Worm (Caenorhabditis elegans) whole organism, L4 larva: ENCODE results near the gene rps-22.
A peak's percentile ranks its signal among the peaks of the same experiment; 100 is the strongest.

Experiments
- D1046.2 ChIP-seq: fragments of 200-800 bp; sonication (Bioruptor generic); IDR thresholded peaks from 2 replicates; pipeline ENCODE4 v1.3.6; 2022; ENCODE audit warnings: missing genetic modification characterization, missing compliant biosample characterization
- F37D6.2 ChIP-seq: sonication (generic microtip); optimal IDR thresholded peaks from 2 replicates; lab custom pipeline; 2016; ENCODE audit warnings: mild to moderate bottlenecking, missing genetic modification characterization, missing compliant biosample characterization
- F44E2.7 ChIP-seq: fragments of 200-800 bp; sonication (Bioruptor generic); IDR thresholded peaks from 2 replicates; pipeline ENCODE4 v2.1.2; 2022; ENCODE audit warnings: missing genetic modification characterization, missing compliant biosample characterization
- R02D3.7 ChIP-seq: fragments of 150-350 bp; sonication (generic microtip); optimal IDR thresholded peaks from 3 replicates; lab custom pipeline; 2014; ENCODE audit warnings: missing biosample characterization, missing genetic modification characterization
- T26A8.4 ChIP-seq: fragments of 200-800 bp; sonication (Bioruptor generic); IDR thresholded peaks from 2 replicates; pipeline ENCODE4 v1.3.6; 2022; ENCODE audit warnings: missing genetic modification characterization, missing compliant biosample characterization
- aha-1 ChIP-seq: fragments of 150-350 bp; peaks from one replicate; lab custom pipeline; 2014; ENCODE audit warnings: missing biosample characterization, missing genetic modification characterization
- ama-1 ChIP-seq: fragments of 150-350 bp; optimal IDR thresholded peaks from 2 replicates; lab custom pipeline; 2014; ENCODE audit warnings: inconsistent platforms, mixed read lengths
- arid-1 ChIP-seq: fragments of 200-800 bp; sonication (Bioruptor generic); conservative IDR thresholded peaks from 2 replicates; pipeline ENCODE4 v1.3.6; 2022; ENCODE audit warnings: missing genetic modification reagents, missing genetic modification characterization, missing compliant biosample characterization
- ceh-62 ChIP-seq: sonication (generic microtip); optimal IDR thresholded peaks from 2 replicates; lab custom pipeline; 2017; ENCODE audit warnings: missing biosample characterization, missing genetic modification characterization
- ceh-82 ChIP-seq: sonication (generic microtip); optimal IDR thresholded peaks from 2 replicates; lab custom pipeline; 2017; ENCODE audit warnings: missing biosample characterization, missing genetic modification characterization
- daf-16 ChIP-seq, 3 experiments: sonication (generic microtip); optimal IDR thresholded peaks; 2 replicates each; lab custom pipeline; 2016 to 2017; ENCODE audit warnings: missing genetic modification characterization in 3 of 3, missing genetic modification reagents in 3 of 3, mild to moderate bottlenecking in 2 of 3, missing compliant biosample characterization in 2 of 3, missing biosample characterization in 1 of 3, moderate library complexity in 1 of 3
- dpl-1 ChIP-seq: fragments of 150-350 bp; optimal IDR thresholded peaks from 2 replicates; lab custom pipeline; 2014; ENCODE audit warnings: missing biosample characterization, missing genetic modification reagents, missing genetic modification characterization
- egl-43 ChIP-seq: fragments of 200-800 bp; sonication (Bioruptor generic); IDR thresholded peaks from 2 replicates; pipeline ENCODE4 v1.3.6; 2022; ENCODE audit warnings: missing genetic modification reagents, missing genetic modification characterization, missing compliant biosample characterization
- fos-1 ChIP-seq: fragments of 150-350 bp; optimal IDR thresholded peaks from 2 replicates; lab custom pipeline; 2014; ENCODE audit warnings: missing biosample characterization, missing genetic modification characterization
- hlh-30 ChIP-seq: sonication (generic microtip); optimal IDR thresholded peaks from 2 replicates; lab custom pipeline; 2017; ENCODE audit warnings: antibody characterized with exemption, mild to moderate bottlenecking, missing genetic modification characterization, missing compliant biosample characterization; ENCODE audit not compliant: insufficient read depth
- lim-7 ChIP-seq: fragments of 200-800 bp; sonication (Bioruptor generic); IDR thresholded peaks from 2 replicates; pipeline ENCODE4 v1.3.6; 2022; ENCODE audit warnings: missing genetic modification characterization, missing compliant biosample characterization
- lin-13 ChIP-seq: fragments of 150-350 bp; optimal IDR thresholded peaks from 2 replicates; lab custom pipeline; 2014; ENCODE audit warnings: missing biosample characterization, missing genetic modification reagents, missing genetic modification characterization
- lin-15B ChIP-seq: fragments of 150-350 bp; sonication (generic microtip); optimal IDR thresholded peaks from 3 replicates; lab custom pipeline; 2014; ENCODE audit warnings: missing biosample characterization, missing genetic modification characterization
- lir-3 ChIP-seq: sonication (generic microtip); optimal IDR thresholded peaks from 2 replicates; lab custom pipeline; 2016; ENCODE audit warnings: mild to moderate bottlenecking, missing genetic modification characterization, missing compliant biosample characterization
- lsy-2 ChIP-seq, 2 experiments: fragments of 150-350 bp in 1 of 2; sonication (generic microtip) in 1 of 2; optimal IDR thresholded peaks; 2 replicates each; lab custom pipeline; 2014 to 2017; ENCODE audit warnings: missing biosample characterization in 2 of 2, missing genetic modification characterization in 2 of 2
- madf-5 ChIP-seq, 2 experiments: fragments of 200-800 bp; sonication (Bioruptor generic); IDR thresholded peaks; 2 replicates each; pipeline ENCODE4 v1.3.6; 2022; ENCODE audit warnings: missing compliant biosample characterization in 2 of 2, missing genetic modification characterization in 2 of 2
- mep-1 ChIP-seq: fragments of 150-350 bp; sonication (generic microtip); optimal IDR thresholded peaks from 3 replicates; lab custom pipeline; 2014; ENCODE audit warnings: missing biosample characterization, missing genetic modification characterization
- mxl-3 ChIP-seq: fragments of 200-800 bp; sonication (Bioruptor generic); optimal IDR thresholded peaks from 2 replicates; lab custom pipeline; 2018; ENCODE audit warnings: mild to moderate bottlenecking, missing genetic modification characterization, missing compliant biosample characterization
- nhr-11 ChIP-seq: fragments of 150-350 bp; optimal IDR thresholded peaks from 2 replicates; lab custom pipeline; 2014; ENCODE audit warnings: missing biosample characterization, missing genetic modification characterization
- nhr-48 ChIP-seq: sonication (generic microtip); optimal IDR thresholded peaks from 2 replicates; lab custom pipeline; 2016; ENCODE audit warnings: mild to moderate bottlenecking, missing genetic modification characterization, missing compliant biosample characterization
- nhr-6 ChIP-seq: fragments of 150-350 bp; optimal IDR thresholded peaks from 2 replicates; lab custom pipeline; 2014; ENCODE audit warnings: missing biosample characterization, missing genetic modification characterization
- php-3 ChIP-seq: fragments of 200-800 bp; sonication (Bioruptor generic); IDR thresholded peaks from 2 replicates; pipeline ENCODE4 v1.3.6; 2022; ENCODE audit warnings: missing genetic modification reagents, missing genetic modification characterization, missing compliant biosample characterization
- pqm-1 ChIP-seq: sonication (generic microtip); optimal IDR thresholded peaks from 2 replicates; lab custom pipeline; 2017; ENCODE audit warnings: missing biosample characterization, missing genetic modification characterization
- rbr-2 ChIP-seq: sonication (generic microtip); optimal IDR thresholded peaks from 2 replicates; lab custom pipeline; 2016; ENCODE audit warnings: missing genotype, missing genetic modification characterization, missing compliant biosample characterization
- sdz-12 ChIP-seq: fragments of 200-800 bp; sonication (Bioruptor generic); optimal IDR thresholded peaks from 2 replicates; lab custom pipeline; 2018; ENCODE audit warnings: mild to moderate bottlenecking, missing genetic modification characterization, missing compliant biosample characterization
- set-16 ChIP-seq: fragments of 200-800 bp; sonication (Bioruptor generic); IDR thresholded peaks from 2 replicates; pipeline ENCODE4 v1.3.6; 2022; ENCODE audit warnings: missing genetic modification reagents, missing genetic modification characterization, missing compliant biosample characterization
- skn-1 ChIP-seq: fragments of 150-350 bp; optimal IDR thresholded peaks from 2 replicates; lab custom pipeline; 2014; ENCODE audit warnings: missing biosample characterization, missing genetic modification characterization
- spr-3 ChIP-seq: fragments of 200-800 bp; sonication (Bioruptor generic); optimal IDR thresholded peaks from 2 replicates; lab custom pipeline; 2018; ENCODE audit warnings: mild to moderate bottlenecking, missing genetic modification characterization, missing compliant biosample characterization
- zfp-2 ChIP-seq: sonication (generic microtip); optimal IDR thresholded peaks from 2 replicates; lab custom pipeline; 2016; ENCODE audit warnings: mild to moderate bottlenecking, missing genetic modification characterization, missing compliant biosample characterization
- zfp-3 ChIP-seq: fragments of 200-800 bp; sonication (Bioruptor generic); conservative IDR thresholded peaks from 2 replicates; pipeline ENCODE4 v1.3.6; 2022; ENCODE audit warnings: missing genetic modification reagents, missing genetic modification characterization, missing compliant biosample characterization
- ztf-7 ChIP-seq: fragments of 150-350 bp; optimal IDR thresholded peaks from 2 replicates; lab custom pipeline; 2014; ENCODE audit warnings: missing biosample characterization, missing genetic modification characterization

Gene rps-22

DNA sequence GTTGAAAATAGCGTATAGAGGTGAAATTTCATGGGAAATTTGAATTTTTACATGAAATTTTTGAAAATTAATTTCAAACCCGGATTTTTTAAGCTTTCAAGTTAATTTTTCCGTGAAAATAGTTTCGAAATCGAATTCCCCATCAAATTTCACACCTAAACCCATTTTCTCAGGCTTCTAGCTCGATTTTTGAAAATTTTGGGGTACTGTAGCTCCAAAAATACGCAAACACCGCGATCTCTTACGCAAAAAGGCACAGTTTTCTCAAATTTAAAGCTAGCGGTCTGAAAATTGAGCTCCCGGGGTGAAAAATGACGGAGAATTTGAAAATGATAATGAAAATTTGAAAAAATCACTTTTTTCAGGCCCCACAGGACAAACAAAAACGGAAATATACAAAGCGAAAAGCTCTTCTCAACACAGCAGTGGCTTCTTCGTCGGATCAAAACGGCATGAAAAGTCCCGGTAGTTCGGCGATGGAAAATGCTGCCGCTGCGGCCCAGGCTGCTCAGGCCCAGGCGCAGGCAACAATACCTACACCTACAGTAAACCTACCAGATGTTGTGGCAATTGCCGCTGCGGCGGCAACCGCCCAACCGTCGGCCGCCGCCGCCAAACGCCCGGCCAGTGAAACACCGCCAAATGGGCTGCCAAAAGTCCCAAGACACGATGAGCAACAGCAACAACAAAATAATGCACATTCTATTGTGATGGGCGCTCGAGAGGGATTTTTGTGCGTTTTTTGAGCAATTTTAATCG is 21.4 kb upstream of the rps-22 start:
- TF ChIP-seq rbr-2 (tag; lab: Kevin White, UChicago) (no peak), T26A8.4 (GFP tag; lab: Robert Waterston, UW) (no peak), set-16 (peak; percentile 75), zfp-3 (GFP tag; lab: Robert Waterston, UW) (no peak), spr-3 (GFP tag; lab: Kevin White, UChicago) (no peak), ceh-82 (tag; lab: Kevin White, UChicago) (no peak), aha-1 (peak; percentile 17), lsy-2 (tag; optimal IDR thresholded peaks at IDR 0.05; lab: Kevin White, UChicago) (peak in 1 of 2 experiments; percentile 36), daf-16 (GFP tag; optimal IDR thresholded peaks at IDR 0.05; lab: Kevin White, UChicago) (no peak), daf-16 (tag; optimal IDR thresholded peaks at IDR 0.05; lab: Kevin White, UChicago) (no peak), arid-1 (GFP tag; lab: Robert Waterston, UW) (no peak), lin-15B (tag; lab: Kevin White, UChicago) (no peak), lim-7 (GFP tag; lab: Robert Waterston, UW) (no peak), lir-3 (tag; lab: Kevin White, UChicago) (no peak), D1046.2 (no peak), nhr-11 (no peak), lin-13 (GFP tag; lab: Kevin White, UChicago) (no peak)

DNA sequence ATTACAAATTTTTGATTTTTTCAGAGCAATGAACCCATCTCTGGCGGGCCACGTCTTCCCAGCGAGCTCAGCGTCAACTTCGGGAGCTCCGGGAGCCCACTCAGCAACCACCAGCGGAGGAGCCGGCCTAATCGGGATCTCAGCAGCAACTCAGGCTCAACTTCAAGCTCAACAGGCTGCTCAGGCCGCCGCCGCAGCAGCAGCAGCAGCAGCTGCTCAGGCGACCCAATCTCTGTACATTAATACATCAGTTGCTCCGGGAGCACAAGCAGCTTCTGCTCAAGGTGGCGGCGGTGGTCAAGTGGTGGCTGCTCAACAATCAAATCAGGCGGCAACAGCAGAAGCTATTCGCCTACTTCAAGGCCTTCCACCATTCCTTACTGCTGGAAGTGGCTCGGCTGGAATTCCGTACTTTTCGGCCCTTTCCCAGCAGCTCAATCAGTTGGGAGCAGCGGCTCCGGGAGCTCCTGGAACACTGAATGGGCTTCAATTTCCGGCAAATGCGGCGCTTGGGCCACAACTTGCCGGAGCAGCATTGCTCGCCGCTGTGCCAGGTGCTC is 19.5 kb upstream of the rps-22 start:
- TF ChIP-seq pqm-1 (tag; lab: Kevin White, UChicago) (no peak), aha-1 (peak; percentile 89), lim-7 (GFP tag; lab: Robert Waterston, UW) (0 out of 2 replicates have a peak, but pooled peaks have one; percentile 34), ama-1 (lab: Kevin White, UChicago) (no peak), F37D6.2 (tag; lab: Kevin White, UChicago) (no peak), hlh-30 (tag; lab: Kevin White, UChicago) (no peak), lin-15B (tag; lab: Kevin White, UChicago) (no peak), mxl-3 (no peak), ceh-62 (tag; lab: Kevin White, UChicago) (no peak), F44E2.7 (GFP tag; lab: Robert Waterston, UW) (no peak), madf-5 (GFP tag; IDR thresholded peaks at IDR 0.05; lab: Robert Waterston, UW) (no peak), nhr-6 (tag; lab: Kevin White, UChicago) (no peak), php-3 (GFP tag; lab: Robert Waterston, UW) (no peak), fos-1 (tag; lab: Kevin White, UChicago) (no peak), mep-1 (tag; lab: Kevin White, UChicago) (no peak), ztf-7 (tag; lab: Kevin White, UChicago) (no peak), sdz-12 (GFP tag; lab: Kevin White, UChicago) (no peak), nhr-48 (tag; lab: Kevin White, UChicago) (no peak), lsy-2 (tag; optimal IDR thresholded peaks at IDR 0.05; lab: Kevin White, UChicago) (no peak), set-16 (peak; percentile 95), R02D3.7 (tag; lab: Kevin White, UChicago) (no peak), dpl-1 (no peak), zfp-2 (tag; lab: Kevin White, UChicago) (no peak), egl-43 (GFP tag; lab: Robert Waterston, UW) (no peak)

DNA sequence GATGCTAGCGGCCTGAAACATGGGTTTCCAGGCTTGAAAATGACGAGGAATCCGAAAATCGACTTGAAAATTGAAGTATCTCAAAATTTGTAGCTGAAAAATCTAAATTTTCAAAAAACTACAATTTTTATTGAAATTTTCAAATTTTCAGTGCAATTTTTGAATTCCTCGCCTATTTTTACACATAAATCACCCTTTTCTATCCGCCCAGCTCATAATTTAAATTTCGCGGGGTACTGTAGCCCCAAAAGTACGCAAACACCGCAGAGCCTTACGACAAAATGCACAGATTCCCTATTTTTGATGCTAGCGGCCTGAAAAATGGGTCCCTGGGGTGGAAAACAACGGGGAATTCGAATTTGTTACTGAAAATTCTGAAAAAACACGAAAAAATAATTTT is 18.8 kb upstream of the rps-22 start:
- TF ChIP-seq lin-13 (GFP tag; lab: Kevin White, UChicago): peak; percentile 36
- TF ChIP-seq skn-1 (tag; lab: Kevin White, UChicago): no peak
- TF ChIP-seq, all 104 proteins: peak for 1
